Worm (Caenorhabditis elegans): ENCODE results near the gene Y58A7A.5.
A peak's percentile ranks its signal among the peaks of the same experiment; 100 is the strongest.

Gene Y58A7A.5

ce11 chrV:5050073-5050599 lies 36.6 kb downstream of the Y58A7A.5 start:
- TF ChIP-seq F49E8.2 (tag; optimal IDR thresholded peaks at IDR 0.05; ENCODE audit: borderline replicate concordance) (no peak), lin-13 (GFP tag; optimal IDR thresholded peaks at IDR 0.05) (no peak), saeg-2 (GFP tag; IDR thresholded peaks at IDR 0.05) (no peak), nhr-102 (tag; optimal IDR thresholded peaks at IDR 0.05) (no peak), ama-1 (optimal IDR thresholded peaks at IDR 0.05) (no peak), nhr-76 (tag; optimal IDR thresholded peaks at IDR 0.05) (no peak), hmg-1.1 (GFP tag; IDR thresholded peaks at IDR 0.05) (no peak), aha-1 (tag) (no peak), unc-130 (GFP tag; optimal IDR thresholded peaks at IDR 0.05) (no peak), nhr-10 (tag; optimal IDR thresholded peaks at IDR 0.05) (no peak), daf-8 (GFP tag; IDR thresholded peaks at IDR 0.05) (no peak), mxl-3 (GFP tag; optimal IDR thresholded peaks at IDR 0.05) (no peak), dmd-8 (GFP tag; IDR thresholded peaks at IDR 0.05) (0 out of 2 replicates have a peak, but pooled peaks have one; percentile 40), vab-7 (GFP tag; IDR thresholded peaks at IDR 0.05) (no peak), spr-3 (GFP tag; optimal IDR thresholded peaks at IDR 0.05) (peak; percentile 50), tra-1 (GFP tag; IDR thresholded peaks at IDR 0.05) (0 out of 2 replicates have a peak, but pooled peaks have one; percentile 49), duxl-1 (tag; optimal IDR thresholded peaks at IDR 0.05; ENCODE audit: poor library complexity) (peak; percentile 3), php-3 (GFP tag; IDR thresholded peaks at IDR 0.05) (no peak), aly-2 (tag; optimal IDR thresholded peaks at IDR 0.05) (no peak), F44E2.7 (GFP tag; IDR thresholded peaks at IDR 0.05) (no peak), zag-1 (tag; optimal IDR thresholded peaks at IDR 0.05) (no peak), nhr-111 (GFP tag; optimal IDR thresholded peaks at IDR 0.05) (no peak), Y75B8A.6 (GFP tag; IDR thresholded peaks at IDR 0.05) (no peak), ZK337.2 (GFP tag; IDR thresholded peaks at IDR 0.05) (0 out of 2 replicates have a peak, but pooled peaks have one; percentile 53), ztf-11 (tag; optimal IDR thresholded peaks at IDR 0.05) (no peak), ceh-82 (tag; optimal IDR thresholded peaks at IDR 0.05) (no peak), T20F7.1 (GFP tag; optimal IDR thresholded peaks at IDR 0.05) (no peak), T26A8.4 (GFP tag; IDR thresholded peaks at IDR 0.05) (0 out of 2 replicates have a peak, but pooled peaks have one; percentile 42), egl-43 (GFP tag; IDR thresholded peaks at IDR 0.05) (peak; percentile 44; the same call in 1 of the 2 replicates), lin-39 (tag; optimal IDR thresholded peaks at IDR 0.05) (no peak), nhr-25 (tag; optimal IDR thresholded peaks at IDR 0.05; ENCODE audit: borderline replicate concordance, insufficient read depth) (no peak), ctbp-1 (GFP tag; IDR thresholded peaks at IDR 0.05) (no peak), cey-2 (tag; optimal IDR thresholded peaks at IDR 0.05; ENCODE audit: borderline replicate concordance, insufficient read depth) (no peak), pqm-1 (tag; optimal IDR thresholded peaks at IDR 0.05) (no peak), ces-1 (GFP tag; optimal IDR thresholded peaks at IDR 0.05) (no peak), zip-11 (GFP tag; IDR thresholded peaks at IDR 0.05) (no peak), set-16 (GFP tag; IDR thresholded peaks at IDR 0.05) (peak; percentile 72), lin-29 (GFP tag; IDR thresholded peaks at IDR 0.05) (no peak), nhr-77 (tag; optimal IDR thresholded peaks at IDR 0.05) (no peak), snpc-1.2 (GFP tag; IDR thresholded peaks at IDR 0.05) (no peak; the same call in 1 of the 2 replicates), spr-1 (tag; optimal IDR thresholded peaks at IDR 0.05) (no peak), zfp-3 (GFP tag; conservative IDR thresholded peaks at IDR 0.05) (no peak), mes-2 (tag; optimal IDR thresholded peaks at IDR 0.05; ENCODE audit: poor library complexity, severe bottlenecking) (no peak), fkh-10 (GFP tag; optimal IDR thresholded peaks at IDR 0.05) (no peak), lin-38 (GFP tag; IDR thresholded peaks at IDR 0.05) (no peak), hif-1 (tag; optimal IDR thresholded peaks at IDR 0.05) (no peak), sdz-12 (GFP tag; optimal IDR thresholded peaks at IDR 0.05) (no peak), nhr-11 (tag; optimal IDR thresholded peaks at IDR 0.05) (no peak), nhr-28 (tag; optimal IDR thresholded peaks at IDR 0.05) (no peak), fos-1 (tag; optimal IDR thresholded peaks at IDR 0.05) (peak; percentile 19), skn-1 (tag; optimal IDR thresholded peaks at IDR 0.05) (no peak)
